Worm (Caenorhabditis elegans): ENCODE measurements around the gene T11F9.7.

The T11F9.7 gene

ce11 chrV:11504853-11505397, 29.2 kb downstream of the T11F9.7 start, which contains the start of the genes C55A6.1 and C55A6.10 (continued):
- TF ChIP-seq lin-40 (tag; optimal IDR thresholded peaks at IDR 0.05) (peak; percentile 89), ZK185.1 (tag; optimal IDR thresholded peaks at IDR 0.05; ENCODE audit: poor library complexity, severe bottlenecking) (peak; percentile 64)

- TF ChIP-seq unc-62 (GFP tag; optimal IDR thresholded peaks at IDR 0.05) (no peak), ztf-18 (tag; optimal IDR thresholded peaks at IDR 0.05) (no peak), B0336.3 (GFP tag; IDR thresholded peaks at IDR 0.05) (no peak), rpc-1 (optimal IDR thresholded peaks at IDR 0.05) (no peak), rpc-1 (tag; optimal IDR thresholded peaks at IDR 0.05) (no peak), ztf-3 (GFP tag; optimal IDR thresholded peaks at IDR 0.05) (no peak), ama-1 (optimal IDR thresholded peaks at IDR 0.05) (no peak), ama-1 (GFP tag; optimal IDR thresholded peaks at IDR 0.05) (no peak), Y53F4B.3 (GFP tag; IDR thresholded peaks at IDR 0.05) (no peak)
These were observed 30.6 kb downstream of the T11F9.7 start for ce11 chrV:11506347-11506746.

- TF ChIP-seq ztf-3 (GFP tag; optimal IDR thresholded peaks at IDR 0.05) (no peak), sea-2 (GFP tag; IDR thresholded peaks at IDR 0.05) (no peak), nhr-120 (GFP tag; IDR thresholded peaks at IDR 0.05) (no peak), attf-6 (GFP tag; IDR thresholded peaks at IDR 0.05) (no peak), bed-1 (GFP tag; IDR thresholded peaks at IDR 0.05) (no peak), nhr-27 (tag; optimal IDR thresholded peaks at IDR 0.05) (no peak), ceh-40 (GFP tag; IDR thresholded peaks at IDR 0.05) (no peak)
These were observed 33.0 kb downstream of the T11F9.7 start, which contains the start of gene ttll-5 for ce11 chrV:11508773-11509172. Gene ttll-5 (plus strand): TSS chrV:11509060.

ce11 chrV:11513432-11513831, 37.7 kb downstream of the T11F9.7 start, which contains the start of gene C55A6.3:
Gene C55A6.3 (minus strand): TSS chrV:11513532.
- TF ChIP-seq lsl-1 (GFP tag; optimal IDR thresholded peaks at IDR 0.05) (no peak), hsf-1 (GFP tag; IDR thresholded peaks at IDR 0.05) (no peak), B0261.1 (tag; optimal IDR thresholded peaks at IDR 0.05) (no peak), lsy-27 (tag; optimal IDR thresholded peaks at IDR 0.05; ENCODE audit: borderline replicate concordance, insufficient read depth) (no peak), bed-1 (GFP tag; IDR thresholded peaks at IDR 0.05) (no peak), ekl-4 (GFP tag; IDR thresholded peaks at IDR 0.05) (no peak)

ce11 chrV:11514677-11515076, 38.9 kb downstream of the T11F9.7 start, which contains the start of gene C55A6.6:
Gene C55A6.6 (minus strand): TSS chrV:11514737.
- TF ChIP-seq sptf-2 (GFP tag; optimal IDR thresholded peaks at IDR 0.05) (no peak), F39B2.1 (GFP tag; IDR thresholded peaks at IDR 0.05) (no peak)

- no peak for TF ChIP-seq cebp-1 (GFP tag; IDR thresholded peaks at IDR 0.05)
- TF ChIP-seq cebp-1 (tag; optimal IDR thresholded peaks at IDR 0.05) = no peak
- 0 out of 2 replicates have a peak, but pooled peaks have one; percentile 27 for TF ChIP-seq lag-1 (GFP tag; IDR thresholded peaks at IDR 0.05)
These were observed 39.4 kb downstream of the T11F9.7 start for ce11 chrV:11515145-11515544.

DNA sequence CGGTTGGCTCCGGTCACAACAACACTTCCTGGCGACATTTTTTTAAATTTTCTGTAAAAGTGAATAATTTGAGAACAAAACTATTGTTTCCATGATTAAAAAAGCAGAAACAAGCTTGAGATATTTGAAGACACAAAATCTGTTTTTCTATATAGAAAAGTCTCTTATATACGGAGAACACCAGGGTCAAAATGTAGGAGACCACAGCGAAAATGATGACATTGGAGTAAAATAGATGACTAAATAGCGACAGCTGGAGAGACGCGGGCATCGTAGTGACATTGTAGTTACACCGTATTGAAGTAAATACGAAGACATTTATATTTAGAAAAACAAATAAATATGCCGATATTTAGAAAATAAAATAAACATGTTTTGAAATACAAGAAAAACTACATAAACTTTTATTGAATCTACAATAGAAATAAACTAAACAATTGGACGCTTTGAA, 40.4 kb downstream of the T11F9.7 start, which contains the start of gene sdz-8:
Gene sdz-8, minus strand, starts transcription at position 51 of the 451 bp plus-strand sequence.
- TF ChIP-seq rec-8 (tag; optimal IDR thresholded peaks at IDR 0.05) (no peak), him-1 (tag; optimal IDR thresholded peaks at IDR 0.05) (no peak), chd-7 (tag; optimal IDR thresholded peaks at IDR 0.05) (no peak), efl-1 (GFP tag; optimal IDR thresholded peaks at IDR 0.05) (no peak), K12H6.12 (tag; optimal IDR thresholded peaks at IDR 0.05) (no peak), madf-8 (GFP tag; conservative IDR thresholded peaks at IDR 0.05) (no peak), dpl-1 (GFP tag; optimal IDR thresholded peaks at IDR 0.05) (no peak), attf-5 (GFP tag; optimal IDR thresholded peaks at IDR 0.05) (no peak), cebp-2 (GFP tag; IDR thresholded peaks at IDR 0.05) (no peak), let-526 (GFP tag; IDR thresholded peaks at IDR 0.05) (no peak), F55B11.4 (tag; optimal IDR thresholded peaks at IDR 0.05; ENCODE audit: borderline replicate concordance, insufficient read depth) (no peak), C06A6.2 (GFP tag; conservative IDR thresholded peaks at IDR 0.05) (no peak), B0336.3 (GFP tag; IDR thresholded peaks at IDR 0.05) (no peak), akir-1 (GFP tag; optimal IDR thresholded peaks at IDR 0.05) (no peak)
